Worm (Caenorhabditis elegans) whole organism, late embryonic: ENCODE data around the gene CD4.11.

ENCODE experiments used
- K02D7.2 ChIP-seq: sonication (generic microtip); optimal IDR thresholded peaks from 2 replicates; lab custom pipeline; 2017; ENCODE audit warnings: mild to moderate bottlenecking, missing genetic modification characterization, missing compliant biosample characterization
- T23F11.4 ChIP-seq: fragments of 200-800 bp; sonication (Bioruptor generic); optimal IDR thresholded peaks from 2 replicates; lab custom pipeline; 2018; ENCODE audit warnings: mild to moderate bottlenecking, missing genetic modification characterization, missing compliant biosample characterization
- Y22D7AL.16 ChIP-seq: sonication (generic microtip); optimal IDR thresholded peaks from 2 replicates; lab custom pipeline; 2016; ENCODE audit warnings: missing genetic modification characterization, missing compliant biosample characterization
- ama-1 ChIP-seq: fragments of 150-350 bp; optimal IDR thresholded peaks from 2 replicates; lab custom pipeline; 2014
- ceh-14 ChIP-seq: sonication (generic microtip); optimal IDR thresholded peaks from 2 replicates; lab custom pipeline; 2016; ENCODE audit warnings: missing genotype, missing genetic modification characterization, missing compliant biosample characterization
- ceh-2 ChIP-seq: sonication (generic microtip); optimal IDR thresholded peaks from 2 replicates; lab custom pipeline; 2016; ENCODE audit warnings: missing genotype, missing genetic modification characterization, missing compliant biosample characterization
- ceh-30 ChIP-seq: fragments of 150-350 bp; optimal IDR thresholded peaks from 2 replicates; lab custom pipeline; 2014; ENCODE audit warnings: missing biosample characterization, missing genetic modification characterization
- ceh-31 ChIP-seq: sonication (generic microtip); optimal IDR thresholded peaks from 2 replicates; lab custom pipeline; 2016; ENCODE audit warnings: missing genetic modification characterization, missing compliant biosample characterization
- ceh-48 ChIP-seq: sonication (generic microtip); optimal IDR thresholded peaks from 2 replicates; lab custom pipeline; 2016; ENCODE audit warnings: missing genetic modification characterization, inconsistent platforms, missing compliant biosample characterization
- ceh-9 ChIP-seq: sonication (generic microtip); optimal IDR thresholded peaks from 2 replicates; lab custom pipeline; 2016; ENCODE audit warnings: mild to moderate bottlenecking, missing genetic modification characterization, inconsistent platforms, missing compliant biosample characterization
- dmd-4 ChIP-seq: sonication (generic microtip); optimal IDR thresholded peaks from 2 replicates; lab custom pipeline; 2016; ENCODE audit warnings: borderline replicate concordance, missing genetic modification characterization, missing compliant biosample characterization
- dve-1 ChIP-seq: sonication (generic microtip); optimal IDR thresholded peaks from 2 replicates; lab custom pipeline; 2017; ENCODE audit warnings: antibody characterized with exemption, mild to moderate bottlenecking, missing genetic modification characterization, missing compliant biosample characterization
- elt-2 ChIP-seq: sonication (generic microtip); optimal IDR thresholded peaks from 2 replicates; lab custom pipeline; 2016; ENCODE audit warnings: missing genetic modification reagents, missing genetic modification characterization, missing compliant biosample characterization
- eyg-1 ChIP-seq: sonication (generic microtip); optimal IDR thresholded peaks from 2 replicates; lab custom pipeline; 2016; ENCODE audit warnings: missing genotype, missing genetic modification characterization, missing compliant biosample characterization
- fax-1 ChIP-seq: sonication (generic microtip); optimal IDR thresholded peaks from 2 replicates; lab custom pipeline; 2016; ENCODE audit warnings: missing genotype, missing genetic modification characterization, missing compliant biosample characterization
- fkh-6 ChIP-seq: sonication (generic microtip); optimal IDR thresholded peaks from 2 replicates; lab custom pipeline; 2016; ENCODE audit warnings: missing genetic modification characterization, missing compliant biosample characterization
- hlh-30 ChIP-seq: sonication (generic microtip); optimal IDR thresholded peaks from 2 replicates; lab custom pipeline; 2017; ENCODE audit warnings: antibody characterized with exemption, missing genetic modification characterization, missing compliant biosample characterization; ENCODE audit not compliant: insufficient read depth
- hlh-6 ChIP-seq: sonication (generic microtip); optimal IDR thresholded peaks from 2 replicates; lab custom pipeline; 2016; ENCODE audit warnings: missing genotype, missing genetic modification characterization, missing compliant biosample characterization
- lim-6 ChIP-seq: sonication (generic microtip); optimal IDR thresholded peaks from 2 replicates; lab custom pipeline; 2016; ENCODE audit warnings: missing genetic modification characterization, missing compliant biosample characterization
- madf-2 ChIP-seq: sonication (generic microtip); optimal IDR thresholded peaks from 2 replicates; lab custom pipeline; 2017; ENCODE audit warnings: missing genetic modification characterization, missing compliant biosample characterization
- mec-3 ChIP-seq: sonication (generic microtip); optimal IDR thresholded peaks from 2 replicates; lab custom pipeline; 2016; ENCODE audit warnings: borderline replicate concordance, missing genetic modification characterization, missing compliant biosample characterization
- nfya-1 ChIP-seq: sonication (generic microtip); optimal IDR thresholded peaks from 2 replicates; lab custom pipeline; 2017; ENCODE audit warnings: missing genetic modification characterization, mild to moderate bottlenecking, missing compliant biosample characterization, antibody characterized with exemption, moderate library complexity
- nhr-232 ChIP-seq: sonication (generic microtip); optimal IDR thresholded peaks from 2 replicates; lab custom pipeline; 2016; ENCODE audit warnings: missing genetic modification characterization, missing compliant biosample characterization
- npax-4 ChIP-seq: sonication (generic microtip); optimal IDR thresholded peaks from 2 replicates; lab custom pipeline; 2016; ENCODE audit warnings: missing genetic modification characterization, missing compliant biosample characterization
- odd-2 ChIP-seq: sonication (generic microtip); optimal IDR thresholded peaks from 2 replicates; lab custom pipeline; 2017; ENCODE audit warnings: antibody characterized with exemption, mild to moderate bottlenecking, missing genetic modification characterization, missing compliant biosample characterization
- pag-3 ChIP-seq: sonication (generic microtip); optimal IDR thresholded peaks from 2 replicates; lab custom pipeline; 2016; ENCODE audit warnings: missing compliant biosample characterization, missing genetic modification characterization, borderline replicate concordance
- pha-2 ChIP-seq: sonication (generic microtip); optimal IDR thresholded peaks from 2 replicates; lab custom pipeline; 2017; ENCODE audit warnings: mild to moderate bottlenecking, missing genetic modification characterization, missing compliant biosample characterization
- pha-4 ChIP-seq: fragments of 150-350 bp; optimal IDR thresholded peaks from 2 replicates; lab custom pipeline; 2018; ENCODE audit warnings: missing biosample characterization, missing genetic modification reagents, missing genetic modification characterization
- ref-2 ChIP-seq: sonication (generic microtip); optimal IDR thresholded peaks from 2 replicates; lab custom pipeline; 2016; ENCODE audit warnings: missing genetic modification characterization, missing compliant biosample characterization
- sdc-2 ChIP-seq: sonication (generic microtip); optimal IDR thresholded peaks from 2 replicates; lab custom pipeline; 2016; ENCODE audit warnings: missing genotype, missing genetic modification characterization, missing compliant biosample characterization
- sox-2 ChIP-seq: fragments of 200-800 bp; sonication (Bioruptor generic); IDR thresholded peaks from 2 replicates; pipeline ENCODE4 v1.3.6; 2022; ENCODE audit warnings: missing genetic modification reagents, missing genetic modification characterization, missing compliant biosample characterization
- sox-4 ChIP-seq: sonication (generic microtip); optimal IDR thresholded peaks from 2 replicates; lab custom pipeline; 2017; ENCODE audit warnings: mild to moderate bottlenecking, missing genetic modification characterization, inconsistent platforms, missing compliant biosample characterization
- syd-9 ChIP-seq: sonication (generic microtip); optimal IDR thresholded peaks from 2 replicates; lab custom pipeline; 2016; ENCODE audit warnings: mild to moderate bottlenecking, missing genetic modification characterization, moderate library complexity, missing compliant biosample characterization
- zip-5 ChIP-seq: sonication (generic microtip); optimal IDR thresholded peaks from 2 replicates; lab custom pipeline; 2016; ENCODE audit warnings: missing genetic modification characterization, missing compliant biosample characterization

CD4.11 gene

DNA sequence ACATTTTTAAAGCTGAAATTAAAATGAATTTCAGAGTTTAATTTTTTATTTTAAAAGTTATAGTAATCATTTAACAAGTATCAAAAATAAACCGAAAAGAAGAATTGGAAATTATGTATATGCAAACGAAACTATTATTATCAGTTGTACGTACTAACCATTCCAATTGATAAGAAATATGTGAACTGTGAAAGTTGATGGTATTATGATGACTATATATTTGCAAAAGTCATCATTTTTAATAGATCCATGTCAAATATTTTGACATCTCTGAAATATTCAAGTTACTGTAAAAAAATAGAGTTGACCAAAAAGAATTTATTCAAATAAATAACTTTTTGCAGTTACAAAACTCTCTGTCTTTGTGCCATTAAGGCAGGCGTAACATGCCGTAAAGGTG, 36.9 kb upstream of the CD4.11 start, which contains the start of gene ugt-48:
Gene ugt-48, minus strand, starts transcription at position 12 of the 400 bp plus-strand sequence.
- TF ChIP-seq ama-1 (lab: Kevin White, UChicago) = no peak
- no peak for TF ChIP-seq hlh-30 (tag; lab: Kevin White, UChicago)
- TF ChIP-seq pag-3 (tag; lab: Kevin White, UChicago) = no peak
- no peak for TF ChIP-seq ceh-9 (tag; lab: Kevin White, UChicago)
- TF ChIP-seq ceh-30 = no peak
- TF ChIP-seq madf-2 (tag; lab: Kevin White, UChicago) = no peak
- no peak for TF ChIP-seq odd-2 (tag; lab: Kevin White, UChicago)
- TF ChIP-seq nhr-232 (tag; lab: Kevin White, UChicago) = no peak
- TF ChIP-seq mec-3 = no peak
- TF ChIP-seq T23F11.4 (GFP tag; lab: Kevin White, UChicago) = no peak

DNA sequence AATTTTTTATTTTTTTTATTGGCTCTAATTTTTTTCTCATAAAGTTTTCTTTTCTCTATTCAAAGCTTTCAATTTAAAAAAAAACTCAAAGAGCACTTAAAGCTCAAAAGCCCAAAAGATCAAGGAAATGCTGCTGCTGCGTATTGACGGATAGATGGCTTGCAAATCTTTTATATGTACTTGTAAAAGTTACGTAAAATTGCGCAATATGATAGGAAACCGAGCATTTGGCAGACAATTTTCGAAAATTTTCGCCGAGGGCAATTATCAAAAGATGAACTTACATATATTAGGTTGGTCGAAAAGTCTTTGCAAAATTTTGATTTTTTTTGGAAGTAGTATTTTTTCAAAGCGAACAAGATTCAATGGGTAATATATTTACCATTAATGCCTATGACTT, 36.4 kb upstream of the CD4.11 start:
- no peak for TF ChIP-seq ceh-9 (tag; lab: Kevin White, UChicago)
- no peak for TF ChIP-seq mec-3
- no peak for TF ChIP-seq ceh-2 (tag; lab: Kevin White, UChicago)
- TF ChIP-seq dmd-4 = no peak
- no peak for TF ChIP-seq ceh-48 (tag; lab: Kevin White, UChicago)
- TF ChIP-seq ceh-30 = no peak
- TF ChIP-seq fkh-6 (tag; lab: Kevin White, UChicago) = no peak
- TF ChIP-seq nfya-1 = no peak

DNA sequence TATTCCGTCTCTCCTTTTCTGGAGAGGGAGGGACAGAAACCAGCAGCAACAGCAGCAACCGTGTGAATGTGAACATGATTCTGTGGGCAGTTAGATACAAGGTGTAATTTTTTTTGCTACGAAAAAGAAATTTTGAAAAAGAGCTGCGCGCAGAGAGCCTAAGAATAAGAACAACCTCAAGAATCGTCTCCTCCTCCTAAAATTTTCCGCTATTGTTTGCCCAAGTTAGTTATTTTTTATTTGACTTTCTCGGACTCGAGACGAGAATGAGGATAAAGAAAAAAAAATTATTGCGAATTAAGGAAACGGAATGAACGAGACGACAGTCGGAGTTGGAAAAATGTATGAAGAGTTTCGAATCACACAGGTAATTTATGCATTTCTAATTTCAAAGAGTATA, 26.3 kb upstream of the CD4.11 start, which contains the start of gene glb-5:
Gene glb-5, plus strand, starts transcription at position 301 of the 400 bp plus-strand sequence.
- no peak for TF ChIP-seq ceh-31
- TF ChIP-seq pag-3 (tag; lab: Kevin White, UChicago) = no peak
- TF ChIP-seq pha-4 (tag; lab: Kevin White, UChicago) = no peak
- TF ChIP-seq ceh-30 = no peak
- TF ChIP-seq fax-1 (tag; lab: Kevin White, UChicago) = no peak
- TF ChIP-seq hlh-6 (tag; lab: Kevin White, UChicago) = no peak
- no peak for TF ChIP-seq sox-2 (GFP tag; lab: Robert Waterston, UW)
- no peak for TF ChIP-seq npax-4 (tag; lab: Kevin White, UChicago)

DNA sequence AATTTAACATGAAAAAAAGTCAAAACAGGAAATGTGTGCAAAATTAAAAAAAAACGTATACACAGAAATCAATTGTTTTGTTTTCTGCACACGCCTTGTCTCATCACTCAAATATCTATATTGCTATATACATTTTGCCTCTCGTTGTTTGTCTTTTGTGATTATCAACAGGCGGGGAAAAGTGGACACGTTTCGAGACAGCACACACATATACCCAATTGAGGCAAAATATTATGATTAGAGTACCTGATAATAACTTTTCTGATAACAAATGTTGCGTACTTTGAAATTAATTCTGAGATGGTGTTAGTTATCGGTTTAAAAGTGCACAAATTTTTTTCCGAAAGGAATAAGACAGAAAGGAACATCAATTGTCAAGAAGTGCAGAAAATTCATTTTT, 25.1 kb upstream of the CD4.11 start:
- peak; percentile 91 for TF ChIP-seq elt-2
- no peak for TF ChIP-seq eyg-1
- TF ChIP-seq K02D7.2 = no peak
- no peak for TF ChIP-seq ceh-2 (tag; lab: Kevin White, UChicago)
- no peak for TF ChIP-seq dve-1
- TF ChIP-seq hlh-30 (tag; lab: Kevin White, UChicago) = no peak
- no peak for TF ChIP-seq ceh-48 (tag; lab: Kevin White, UChicago)

DNA sequence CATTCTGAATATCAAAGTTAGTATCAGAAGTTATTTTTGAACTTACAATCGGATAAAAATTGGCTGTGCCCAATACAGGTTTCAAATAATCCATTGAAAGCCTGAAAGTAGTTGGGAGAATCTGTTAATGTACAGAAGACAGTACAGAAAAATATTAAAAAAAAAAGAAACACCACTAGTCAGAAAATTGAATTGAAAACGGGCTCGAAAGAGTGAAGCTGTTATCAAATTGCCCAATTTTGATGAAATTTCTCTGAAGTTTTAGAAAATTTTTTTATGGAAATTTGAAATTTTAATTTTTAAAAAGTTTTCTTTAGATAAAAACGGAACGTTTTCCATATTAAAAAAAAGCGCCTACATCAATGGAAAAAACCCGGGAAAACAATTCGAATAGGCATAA, 17.8 kb upstream of the CD4.11 start, which contains the start of gene C18C4.7:
Gene C18C4.7, minus strand, starts transcription at position 101 of the 400 bp plus-strand sequence.
- TF ChIP-seq Y22D7AL.16 (tag; lab: Kevin White, UChicago) (no peak), odd-2 (tag; lab: Kevin White, UChicago) (no peak), ama-1 (lab: Kevin White, UChicago) (no peak), syd-9 (tag; lab: Kevin White, UChicago) (no peak), fkh-6 (tag; lab: Kevin White, UChicago) (no peak), pag-3 (tag; lab: Kevin White, UChicago) (no peak), ref-2 (tag; lab: Kevin White, UChicago) (no peak), ceh-14 (no peak), pha-2 (no peak)

DNA sequence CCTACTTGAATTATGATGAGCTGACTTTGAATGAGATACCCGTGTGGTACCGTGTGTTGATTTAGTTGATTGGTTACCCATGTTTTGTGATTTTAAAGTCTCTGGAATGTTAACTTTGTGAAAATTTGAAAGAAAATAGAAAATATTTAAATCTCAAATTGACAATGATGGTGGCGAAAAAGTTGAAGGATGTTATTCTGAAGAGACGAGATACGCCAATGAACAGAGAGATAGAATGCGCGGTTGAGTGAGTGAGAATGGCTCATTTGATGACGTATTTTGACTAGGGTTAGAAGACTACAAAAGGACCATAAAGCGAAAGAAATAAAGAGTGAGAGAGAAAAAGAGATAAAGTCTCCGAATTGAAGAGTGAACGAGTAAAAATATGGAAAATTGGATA, 14.5 kb upstream of the CD4.11 start, which contains the start of gene glb-6:
Gene glb-6, minus strand, starts transcription at position 101 of the 400 bp plus-strand sequence.
- TF ChIP-seq mec-3 = no peak
- TF ChIP-seq zip-5 = no peak
- no peak for TF ChIP-seq nfya-1
- no peak for TF ChIP-seq madf-2 (tag; lab: Kevin White, UChicago)
- TF ChIP-seq sdc-2 (tag; lab: Kevin White, UChicago) = no peak
- TF ChIP-seq lim-6 (tag; lab: Kevin White, UChicago) = no peak
- TF ChIP-seq sox-4 (tag; lab: Kevin White, UChicago) = no peak
- no peak for TF ChIP-seq fkh-6 (tag; lab: Kevin White, UChicago)
